Worm (Caenorhabditis elegans): Measurements from ENCODE around the gene unc-27.

DNA sequence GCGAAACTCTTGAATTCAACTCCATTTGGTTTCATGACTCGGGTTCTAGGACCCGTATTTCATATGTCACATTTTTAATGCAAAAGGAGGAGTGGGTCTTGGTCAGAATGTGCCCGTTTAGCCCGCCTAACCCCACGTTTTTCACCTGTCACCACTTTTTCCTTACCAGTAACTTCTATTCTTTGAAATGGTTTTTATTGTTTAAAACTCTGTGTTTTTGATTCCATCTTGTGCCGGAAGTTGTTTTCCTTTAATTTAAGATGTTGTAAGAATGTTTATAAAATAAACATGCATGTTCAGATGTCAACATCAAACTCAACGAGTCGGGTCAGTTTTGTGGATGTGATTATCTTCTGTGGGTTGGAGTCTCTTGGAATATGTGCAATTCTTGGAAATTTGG lies 10.7 kb upstream of the unc-27 start, which contains the start of gene ZK721.4:
- TF ChIP-seq cog-1 (tag; optimal IDR thresholded peaks at IDR 0.05) (no peak), tab-1 (GFP tag; IDR thresholded peaks at IDR 0.05) (no peak), T22C8.4 (GFP tag; IDR thresholded peaks at IDR 0.05) (no peak), klf-2 (GFP tag; conservative IDR thresholded peaks at IDR 0.05) (no peak), flt-1 (GFP tag; IDR thresholded peaks at IDR 0.05) (no peak), ref-1 (GFP tag; conservative IDR thresholded peaks at IDR 0.05) (no peak)
